Worm (Caenorhabditis elegans) whole organism, early embryonic: ENCODE measurements around the gene daf-38.

Experiments used
- ama-1 ChIP-seq: fragments of 150-350 bp; optimal IDR thresholded peaks from 2 replicates; lab custom pipeline; 2014
- hmg-4 ChIP-seq: fragments of 200-800 bp; sonication (Bioruptor generic); optimal IDR thresholded peaks from 2 replicates; lab custom pipeline; 2018; ENCODE audit warnings: mild to moderate bottlenecking, missing genetic modification characterization, missing compliant biosample characterization

DNA sequence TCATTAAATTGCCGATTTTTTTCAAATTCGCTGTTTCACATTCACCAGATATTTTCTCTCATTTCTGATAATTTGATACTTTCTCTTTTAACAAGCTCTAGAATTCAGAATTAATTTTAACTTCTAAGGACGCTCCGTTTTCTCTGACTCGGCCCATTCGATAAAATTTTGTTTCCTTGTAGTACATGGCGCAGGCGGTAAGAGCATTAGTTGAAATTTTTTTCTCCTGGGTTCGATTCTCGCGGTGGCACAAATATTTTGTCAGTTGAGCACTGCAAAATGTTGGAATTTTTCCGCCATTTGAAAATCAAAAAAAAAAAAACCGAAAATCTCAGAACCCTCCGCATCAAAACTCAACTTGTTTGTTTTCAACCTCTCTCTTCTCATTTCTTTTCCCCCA is 25.9 kb upstream of the daf-38 start:
- TF ChIP-seq hmg-4 (GFP tag; lab: Kevin White, UChicago) (no peak), ama-1 (lab: Kevin White, UChicago) (no peak)
